Worm (Caenorhabditis elegans) whole organism, L1 larva: ENCODE results near the gene C45G9.15.
A peak's percentile ranks its signal among the peaks of the same experiment; 100 is the strongest.

Source experiments
- C04F5.9 ChIP-seq: sonication (generic microtip); optimal IDR thresholded peaks from 2 replicates; lab custom pipeline; 2016; ENCODE audit warnings: missing genetic modification characterization, missing compliant biosample characterization
- C16A3.4 ChIP-seq: fragments of 150-350 bp; optimal IDR thresholded peaks from 2 replicates; lab custom pipeline; 2014; ENCODE audit warnings: missing biosample characterization, missing genetic modification characterization
- alr-1 ChIP-seq: fragments of 200-800 bp; sonication (Bioruptor generic); optimal IDR thresholded peaks from 2 replicates; lab custom pipeline; 2018; ENCODE audit warnings: borderline replicate concordance, mild to moderate bottlenecking, missing genetic modification characterization, missing compliant biosample characterization
- blmp-1 ChIP-seq: fragments of 150-350 bp; optimal IDR thresholded peaks from 2 replicates; lab custom pipeline; 2014; ENCODE audit warnings: missing biosample characterization, missing genetic modification characterization
- ceh-82 ChIP-seq, 3 experiments: fragments of 150-350 bp in 1 of 3; sonication (generic microtip) in 2 of 3; optimal IDR thresholded peaks; 2 replicates each; lab custom pipeline; 2014 to 2017; ENCODE audit warnings: missing biosample characterization in 3 of 3, missing genetic modification characterization in 3 of 3
- ceh-88 ChIP-seq: fragments of 200-800 bp; sonication (Bioruptor generic); IDR thresholded peaks from 2 replicates; pipeline ENCODE4 v1.3.6; 2022; ENCODE audit warnings: missing genetic modification characterization, missing compliant biosample characterization
- dpl-1 ChIP-seq, 3 experiments: fragments of 150-350 bp in 2 of 3; sonication (generic microtip) in 1 of 3; optimal IDR thresholded peaks; 2 replicates each; lab custom pipeline; 2014 to 2017; ENCODE audit warnings: missing biosample characterization in 3 of 3, missing genetic modification characterization in 3 of 3, missing genetic modification reagents in 3 of 3
- dsc-1 ChIP-seq: sonication (generic microtip); optimal IDR thresholded peaks from 2 replicates; lab custom pipeline; 2016; ENCODE audit warnings: mild to moderate bottlenecking, missing genetic modification characterization, missing compliant biosample characterization
- efl-3 ChIP-seq: fragments of 200-800 bp; sonication (Bioruptor generic); optimal IDR thresholded peaks from 2 replicates; lab custom pipeline; 2018; ENCODE audit warnings: mild to moderate bottlenecking, missing genetic modification characterization, missing compliant biosample characterization
- egl-13 ChIP-seq: sonication (generic microtip); optimal IDR thresholded peaks from 2 replicates; lab custom pipeline; 2016; ENCODE audit warnings: missing genotype, missing genetic modification reagents, missing genetic modification characterization, missing compliant biosample characterization
- elt-2 ChIP-seq: sonication (generic microtip); optimal IDR thresholded peaks from 2 replicates; lab custom pipeline; 2016; ENCODE audit warnings: missing genetic modification characterization, mild to moderate bottlenecking, inconsistent platforms, missing compliant biosample characterization, missing genetic modification reagents
- elt-3 ChIP-seq, 6 experiments: fragments of 150-350 bp in 1 of 6; sonication (generic microtip); optimal IDR thresholded peaks; 2 replicates each; lab custom pipeline; 2017 to 2018; ENCODE audit warnings: missing biosample characterization in 6 of 6, missing genetic modification characterization in 6 of 6, inconsistent platforms in 1 of 6
- fkh-4 ChIP-seq: sonication (generic microtip); optimal IDR thresholded peaks from 2 replicates; lab custom pipeline; 2016; ENCODE audit warnings: missing compliant biosample characterization, missing genetic modification characterization, borderline replicate concordance
- fkh-8 ChIP-seq: sonication (generic microtip); optimal IDR thresholded peaks from 2 replicates; lab custom pipeline; 2016; ENCODE audit warnings: mild to moderate bottlenecking, missing genetic modification characterization, missing compliant biosample characterization
- fos-1 ChIP-seq: fragments of 150-350 bp; optimal IDR thresholded peaks from 2 replicates; lab custom pipeline; 2014; ENCODE audit warnings: missing biosample characterization, missing genetic modification characterization
- hlh-4 ChIP-seq: sonication (generic microtip); optimal IDR thresholded peaks from 2 replicates; lab custom pipeline; 2016; ENCODE audit warnings: mild to moderate bottlenecking, missing genetic modification characterization, missing compliant biosample characterization
- irx-1 ChIP-seq: sonication (generic microtip); optimal IDR thresholded peaks from 2 replicates; lab custom pipeline; 2016; ENCODE audit warnings: missing genetic modification characterization, missing compliant biosample characterization
- isw-1 ChIP-seq: fragments of 200-800 bp; sonication (Bioruptor generic); IDR thresholded peaks from 2 replicates; pipeline ENCODE4 v1.3.6; 2022; ENCODE audit warnings: missing genetic modification characterization, missing compliant biosample characterization
- lin-14 ChIP-seq: fragments of 200-800 bp; sonication (Bioruptor generic); optimal IDR thresholded peaks from 2 replicates; lab custom pipeline; 2018; ENCODE audit warnings: mild to moderate bottlenecking, missing genetic modification characterization, moderate library complexity, missing compliant biosample characterization
- lin-15B ChIP-seq: fragments of 150-350 bp; sonication (generic microtip); optimal IDR thresholded peaks from 3 replicates; lab custom pipeline; 2014; ENCODE audit warnings: missing biosample characterization, missing genetic modification characterization
- lir-3 ChIP-seq: sonication (generic microtip); optimal IDR thresholded peaks from 2 replicates; lab custom pipeline; 2016; ENCODE audit warnings: mild to moderate bottlenecking, missing genetic modification characterization, moderate library complexity, missing compliant biosample characterization; ENCODE audit not compliant: poor library complexity
- lsy-2 ChIP-seq, 2 experiments: fragments of 150-350 bp; optimal IDR thresholded peaks; 2 replicates each; lab custom pipeline; 2014; ENCODE audit warnings: missing biosample characterization in 2 of 2, missing genetic modification characterization in 2 of 2
- mdl-1 ChIP-seq, 2 experiments: fragments of 150-350 bp; optimal IDR thresholded peaks; 2 replicates each; lab custom pipeline; 2014 to 2017; ENCODE audit warnings: missing biosample characterization in 2 of 2, missing genetic modification characterization in 2 of 2, inconsistent platforms in 1 of 2
- nhr-19 ChIP-seq: fragments of 200-800 bp; sonication (Bioruptor generic); conservative IDR thresholded peaks from 2 replicates; pipeline ENCODE4 v1.3.6; 2022; ENCODE audit warnings: missing genetic modification characterization, missing compliant biosample characterization
- nhr-20 ChIP-seq: sonication (generic microtip); optimal IDR thresholded peaks from 2 replicates; lab custom pipeline; 2016; ENCODE audit warnings: mild to moderate bottlenecking, missing genetic modification characterization, missing compliant biosample characterization
- nhr-47 ChIP-seq: sonication (generic microtip); optimal IDR thresholded peaks from 2 replicates; lab custom pipeline; 2016; ENCODE audit warnings: mild to moderate bottlenecking, missing genetic modification characterization, moderate library complexity, missing compliant biosample characterization
- nhr-71 ChIP-seq: sonication (generic microtip); optimal IDR thresholded peaks from 2 replicates; lab custom pipeline; 2016; ENCODE audit warnings: mild to moderate bottlenecking, missing genetic modification characterization, moderate library complexity, missing compliant biosample characterization
- nhr-90 ChIP-seq: sonication (generic microtip); optimal IDR thresholded peaks from 2 replicates; lab custom pipeline; 2016; ENCODE audit warnings: mild to moderate bottlenecking, missing genetic modification characterization, missing compliant biosample characterization; ENCODE audit not compliant: poor library complexity
- pax-3 ChIP-seq: fragments of 200-800 bp; sonication (Bioruptor generic); optimal IDR thresholded peaks from 2 replicates; lab custom pipeline; 2018; ENCODE audit warnings: mild to moderate bottlenecking, missing genetic modification characterization, moderate library complexity, missing compliant biosample characterization
- skn-1 ChIP-seq: fragments of 150-350 bp; optimal IDR thresholded peaks from 2 replicates; lab custom pipeline; 2014; ENCODE audit warnings: missing biosample characterization, missing genetic modification characterization
- snu-23 ChIP-seq: sonication (generic microtip); optimal IDR thresholded peaks from 2 replicates; lab custom pipeline; 2016; ENCODE audit warnings: missing genetic modification characterization, missing compliant biosample characterization
- sox-4 ChIP-seq: sonication (generic microtip); optimal IDR thresholded peaks from 2 replicates; lab custom pipeline; 2016; ENCODE audit warnings: missing genetic modification characterization, missing compliant biosample characterization
- tbx-2 ChIP-seq: sonication (generic microtip); optimal IDR thresholded peaks from 2 replicates; lab custom pipeline; 2016; ENCODE audit warnings: missing genetic modification characterization, missing compliant biosample characterization
- tlp-1 ChIP-seq: fragments of 150-350 bp; optimal IDR thresholded peaks from 2 replicates; lab custom pipeline; 2014; ENCODE audit warnings: missing biosample characterization, missing genetic modification characterization
- ztf-11 ChIP-seq, 2 experiments: sonication (generic microtip); optimal IDR thresholded peaks; 2 replicates each; lab custom pipeline; 2016 to 2017; ENCODE audit warnings: missing genetic modification characterization in 2 of 2, missing biosample characterization in 1 of 2, missing compliant biosample characterization in 1 of 2
- ztf-4 ChIP-seq: fragments of 150-350 bp; optimal IDR thresholded peaks from 2 replicates; lab custom pipeline; 2014; ENCODE audit warnings: missing biosample characterization, missing genetic modification characterization

The C45G9.15 gene

ce11 chrIII:5031375-5031836, 20.4 kb downstream of the C45G9.15 start (continued):
- TF ChIP-seq elt-3 (tag; optimal IDR thresholded peaks at IDR 0.05; lab: Kevin White, UChicago) (peak in 1 of 6 experiments; percentile 16), irx-1 (peak; percentile 31), tbx-2 (tag; lab: Kevin White, UChicago) (peak; percentile 71), dpl-1 (GFP tag; optimal IDR thresholded peaks at IDR 0.05; lab: Kevin White, UChicago) (peak; percentile 15 to 29 (median 28)), fkh-8 (tag; lab: Kevin White, UChicago) (peak; percentile 69), lir-3 (tag; lab: Kevin White, UChicago) (peak; percentile 55), ztf-11 (tag; optimal IDR thresholded peaks at IDR 0.05; lab: Kevin White, UChicago) (peak in 1 of 2 experiments; percentile 71), efl-3 (peak; percentile 33), nhr-47 (peak; percentile 89), ceh-88 (peak; percentile 58), ceh-82 (tag; optimal IDR thresholded peaks at IDR 0.05; lab: Kevin White, UChicago) (peak in 2 of 3 experiments; percentile 5 to 32), egl-13 (tag; lab: Kevin White, UChicago) (peak; percentile 70), dsc-1 (tag; lab: Kevin White, UChicago) (peak; percentile 80), elt-2 (tag; lab: Kevin White, UChicago) (peak; percentile 57), snu-23 (GFP tag; lab: Kevin White, UChicago) (peak; percentile 73), nhr-71 (tag; lab: Kevin White, UChicago) (peak; percentile 81), pax-3 (tag; lab: Kevin White, UChicago) (peak; percentile 78), nhr-19 (peak; percentile 84), C04F5.9 (peak; percentile 15), isw-1 (GFP tag; lab: Robert Waterston, UW) (peak; percentile 50), skn-1 (tag; lab: Kevin White, UChicago) (peak; percentile 16), fkh-4 (tag; lab: Kevin White, UChicago) (peak; percentile 8), lsy-2 (tag; optimal IDR thresholded peaks at IDR 0.05; lab: Kevin White, UChicago) (peak; percentile 43 to 79), nhr-90 (peak; percentile 86), nhr-20 (tag; lab: Kevin White, UChicago) (peak; percentile 67), lin-14 (GFP tag; lab: Kevin White, UChicago) (peak; percentile 78), fos-1 (tag; lab: Kevin White, UChicago) (peak; percentile 41), sox-4 (tag; lab: Kevin White, UChicago) (peak; percentile 74), ztf-4 (peak; percentile 28)

- TF ChIP-seq efl-3 (no peak), nhr-19 (no peak), egl-13 (tag; lab: Kevin White, UChicago) (no peak), C16A3.4 (tag; lab: Kevin White, UChicago) (no peak), fkh-4 (tag; lab: Kevin White, UChicago) (no peak), skn-1 (tag; lab: Kevin White, UChicago) (no peak), tbx-2 (tag; lab: Kevin White, UChicago) (no peak), alr-1 (tag; lab: Kevin White, UChicago) (no peak), hlh-4 (tag; lab: Kevin White, UChicago) (no peak), nhr-90 (no peak), tlp-1 (tag; lab: Kevin White, UChicago) (no peak), fkh-8 (tag; lab: Kevin White, UChicago) (no peak), ceh-82 (tag; optimal IDR thresholded peaks at IDR 0.05; lab: Kevin White, UChicago) (no peak), blmp-1 (tag; lab: Kevin White, UChicago) (no peak), dpl-1 (GFP tag; optimal IDR thresholded peaks at IDR 0.05; lab: Kevin White, UChicago) (no peak), lir-3 (tag; lab: Kevin White, UChicago) (no peak)
- TF ChIP-seq, all 84 proteins: peak for 0
Measured at ce11 chrIII:5030629-5031028, 21.2 kb downstream of the C45G9.15 start, which contains the start of gene klp-6. TSS of gene klp-6 (plus strand) at chrIII:5030929.

ce11 chrIII:5027219-5027618, 24.6 kb downstream of the C45G9.15 start:
- no peak for TF ChIP-seq elt-3 (tag; optimal IDR thresholded peaks at IDR 0.05; lab: Kevin White, UChicago)
- no peak for TF ChIP-seq mdl-1 (tag; optimal IDR thresholded peaks at IDR 0.05; lab: Kevin White, UChicago)
- no peak for TF ChIP-seq lin-15B
- TF ChIP-seq tbx-2 (tag; lab: Kevin White, UChicago) = no peak
- no peak for TF ChIP-seq nhr-47
